Fruit fly (Drosophila melanogaster) S2 (cell line): ENCODE results near the gene CG4461.

Experiments
- CG8478 ChIP-seq: fragments of >200 bp; optimal IDR thresholded peaks from 2 replicates; lab custom pipeline; 2018
- CTCF ChIP-seq, 2 experiments: fragments of >200 bp; optimal IDR thresholded peaks; 2 replicates each; lab custom pipeline; 2018

DNA sequence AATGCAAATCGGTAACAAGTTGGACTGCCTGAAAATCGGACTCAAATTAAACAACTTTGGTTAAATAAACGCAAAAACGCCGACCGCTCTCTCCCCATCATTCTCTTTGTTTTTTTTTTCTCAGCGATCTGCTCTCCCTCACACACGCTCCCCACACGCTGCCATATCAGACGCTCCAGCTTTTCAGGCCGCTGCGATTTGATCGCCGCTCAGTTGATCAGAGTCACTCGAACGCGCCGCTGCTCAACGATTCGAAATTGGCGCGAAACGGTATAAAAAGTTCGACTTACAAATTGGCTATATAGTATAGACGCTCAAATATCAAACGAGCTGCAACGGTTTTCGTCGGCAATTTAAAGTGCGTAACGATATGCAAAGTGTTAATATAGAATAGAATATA is 35.0 kb upstream of the CG4461 start:
- no peak for TF ChIP-seq CG8478 (lab: Kevin White, UChicago)
- TF ChIP-seq CTCF (optimal IDR thresholded peaks at IDR 0.05; lab: Kevin White, UChicago): no peak
